Fruit fly (Drosophila melanogaster) S2 (cell line): Measurements from ENCODE around the gene CG8958.

Source experiments
- CG8478 ChIP-seq: fragments of >200 bp; optimal IDR thresholded peaks from 2 replicates; lab custom pipeline; 2018
- CTCF ChIP-seq, 2 experiments: fragments of >200 bp; optimal IDR thresholded peaks; 2 replicates each; lab custom pipeline; 2018

DNA sequence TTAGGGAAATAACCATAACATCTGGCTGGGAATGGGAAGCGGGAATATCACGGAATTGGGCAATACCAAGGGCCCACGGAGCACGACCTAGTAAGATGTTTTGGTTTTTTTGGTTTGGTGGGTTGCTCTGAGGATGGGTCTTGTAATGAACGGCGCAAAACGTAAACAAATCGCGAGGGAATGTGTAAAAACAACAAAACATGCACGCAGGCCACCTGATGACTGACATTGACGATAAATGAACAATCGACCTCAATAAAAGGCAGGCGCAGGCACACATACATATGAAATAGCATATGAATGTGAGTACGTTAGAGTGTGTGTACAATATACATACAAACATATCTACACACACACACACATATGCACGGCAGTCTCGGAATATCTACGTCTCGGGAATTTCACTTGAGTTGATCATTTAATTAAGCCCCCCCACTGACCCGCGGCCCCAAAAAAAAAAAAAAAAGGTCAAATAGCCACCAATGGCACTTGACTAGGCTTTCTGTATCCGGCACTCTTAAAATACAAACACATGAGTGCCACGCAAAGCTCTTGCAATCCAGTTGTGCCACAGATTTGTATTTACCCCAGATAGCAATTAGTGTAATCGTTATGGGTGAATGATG, 17.8 kb downstream of the CG8958 start:
- TF ChIP-seq CTCF (optimal IDR thresholded peaks at IDR 0.05; lab: Kevin White, UChicago) (no peak), CG8478 (lab: Kevin White, UChicago) (no peak)
